Fruit fly (Drosophila melanogaster) whole organism, embryonic: Measurements from ENCODE around the gene CG11294.

Source experiments
- Ada2b ChIP-seq: fragments of 200-800 bp; sonication (Bioruptor generic); IDR thresholded peaks from 2 replicates; pipeline ENCODE4 v1.3.6; 2022; ENCODE audit warnings: missing biosample characterization, missing genetic modification characterization
- B-H2 ChIP-seq: fragments of 200-800 bp; sonication (Bioruptor generic); optimal IDR thresholded peaks from 2 replicates; lab custom pipeline; 2018; ENCODE audit warnings: missing biosample characterization, mild to moderate bottlenecking, missing genetic modification characterization
- Bgb ChIP-seq: fragments of 200-800 bp; sonication (Bioruptor generic); IDR thresholded peaks from 2 replicates; pipeline ENCODE4 v1.3.6; 2022; ENCODE audit warnings: missing biosample characterization, missing genetic modification characterization; ENCODE audit not compliant: partially characterized antibody
- CG10267 ChIP-seq: fragments of 200-800 bp; sonication (Bioruptor generic); optimal IDR thresholded peaks from 2 replicates; lab custom pipeline; 2018; ENCODE audit warnings: missing biosample characterization, mild to moderate bottlenecking, missing genetic modification characterization, moderate library complexity
- CG10565 ChIP-seq: fragments of 200-800 bp; sonication (Bioruptor generic); optimal IDR thresholded peaks from 3 replicates; lab custom pipeline; 2016; ENCODE audit warnings: missing biosample characterization, mild to moderate bottlenecking, missing genetic modification characterization
- CG10979 ChIP-seq: fragments of 200-800 bp; sonication (Bioruptor generic); optimal IDR thresholded peaks from 2 replicates; lab custom pipeline; 2018; ENCODE audit warnings: missing biosample characterization, mild to moderate bottlenecking, missing genetic modification characterization, moderate library complexity
- CG11085 ChIP-seq: fragments of 200-800 bp; sonication (Bioruptor generic); IDR thresholded peaks from 2 replicates; pipeline ENCODE4 v1.3.6; 2022; ENCODE audit warnings: missing biosample characterization, missing genetic modification characterization
- CG1233 ChIP-seq: fragments of 200-800 bp; sonication (Bioruptor generic); optimal IDR thresholded peaks from 4 replicates; lab custom pipeline; 2018; ENCODE audit warnings: missing biosample characterization, mild to moderate bottlenecking, missing genetic modification characterization
- CG14441 ChIP-seq: fragments of 200-800 bp; sonication (Bioruptor generic); IDR thresholded peaks from 2 replicates; pipeline ENCODE4 v1.3.6; 2022; ENCODE audit warnings: missing biosample characterization, missing genetic modification characterization
- CG14860 ChIP-seq: fragments of 200-800 bp; sonication (Bioruptor generic); IDR thresholded peaks from 3 replicates; pipeline ENCODE4 v1.3.6; 2022; ENCODE audit warnings: missing biosample characterization, missing genetic modification characterization; ENCODE audit not compliant: partially characterized antibody
- CG15479 ChIP-seq: fragments of 200-800 bp; sonication (Bioruptor generic); optimal IDR thresholded peaks from 3 replicates; lab custom pipeline; 2019; ENCODE audit warnings: missing biosample characterization, mild to moderate bottlenecking, missing genetic modification characterization, moderate library complexity
- CG17328 ChIP-seq: fragments of 200-800 bp; sonication (Bioruptor generic); IDR thresholded peaks from 2 replicates; pipeline ENCODE4 v1.3.6; 2022; ENCODE audit warnings: missing biosample characterization, missing genetic modification characterization
- CG17359 ChIP-seq: fragments of 200-800 bp; sonication (Bioruptor generic); optimal IDR thresholded peaks from 3 replicates; lab custom pipeline; 2018; ENCODE audit warnings: missing biosample characterization, mild to moderate bottlenecking, missing genetic modification characterization, moderate library complexity
- CG17385 ChIP-seq: fragments of 200-800 bp; sonication (Bioruptor generic); optimal IDR thresholded peaks from 3 replicates; lab custom pipeline; 2018; ENCODE audit warnings: missing biosample characterization, mild to moderate bottlenecking, missing genetic modification characterization
- CG17568 ChIP-seq: fragments of 200-800 bp; sonication (Bioruptor generic); optimal IDR thresholded peaks from 2 replicates; lab custom pipeline; 2018; ENCODE audit warnings: missing biosample characterization, mild to moderate bottlenecking, missing genetic modification characterization, moderate library complexity
- CG1832 ChIP-seq: fragments of 200-800 bp; sonication (Bioruptor generic); optimal IDR thresholded peaks from 2 replicates; lab custom pipeline; 2017; ENCODE audit warnings: missing biosample characterization, mild to moderate bottlenecking, missing genetic modification characterization, inconsistent platforms
- CG18619 ChIP-seq: fragments of 200-800 bp; sonication (Bioruptor generic); optimal IDR thresholded peaks from 3 replicates; lab custom pipeline; 2017; ENCODE audit warnings: missing biosample characterization, mild to moderate bottlenecking, missing genetic modification characterization
- CG2678 ChIP-seq: fragments of 200-800 bp; sonication (Bioruptor generic); optimal IDR thresholded peaks from 3 replicates; lab custom pipeline; 2019; ENCODE audit warnings: missing biosample characterization, mild to moderate bottlenecking, missing genetic modification characterization, moderate library complexity
- CG3065 ChIP-seq: fragments of 200-800 bp; sonication (Bioruptor generic); optimal IDR thresholded peaks from 2 replicates; lab custom pipeline; 2016; ENCODE audit warnings: missing biosample characterization, missing genetic modification characterization
- CG31441 ChIP-seq: fragments of 200-800 bp; sonication (Bioruptor generic); IDR thresholded peaks from 2 replicates; pipeline ENCODE4 v1.3.6; 2022; ENCODE audit warnings: missing biosample characterization, missing genetic modification characterization
- CG34376 ChIP-seq: fragments of 200-800 bp; sonication (Bioruptor generic); optimal IDR thresholded peaks from 2 replicates; lab custom pipeline; 2018; ENCODE audit warnings: missing biosample characterization, mild to moderate bottlenecking, missing genetic modification characterization
- CG3838 ChIP-seq: fragments of 200-800 bp; sonication (Bioruptor generic); optimal IDR thresholded peaks from 3 replicates; lab custom pipeline; 2016; ENCODE audit warnings: missing biosample characterization, missing genetic modification characterization
- CG3995 ChIP-seq: fragments of 200-800 bp; sonication (Bioruptor generic); optimal IDR thresholded peaks from 3 replicates; lab custom pipeline; 2016; ENCODE audit warnings: missing biosample characterization, missing genetic modification characterization
- CG4820 ChIP-seq: fragments of 200-800 bp; sonication (Bioruptor generic); optimal IDR thresholded peaks from 3 replicates; lab custom pipeline; 2016; ENCODE audit warnings: missing biosample characterization, missing genetic modification characterization
- CG6654 ChIP-seq: fragments of 200-800 bp; sonication (Bioruptor generic); optimal IDR thresholded peaks from 2 replicates; lab custom pipeline; 2017; ENCODE audit warnings: missing biosample characterization, mild to moderate bottlenecking, missing genetic modification characterization
- CG6683 ChIP-seq: fragments of 200-800 bp; sonication (Bioruptor generic); optimal IDR thresholded peaks from 2 replicates; lab custom pipeline; 2017; ENCODE audit warnings: missing biosample characterization, mild to moderate bottlenecking, missing genetic modification characterization, missing genetic modification reagents
- CG8290 ChIP-seq, 3 experiments: fragments of 200-800 bp; sonication (Bioruptor generic); optimal IDR thresholded peaks; 2 replicates each; lab custom pipeline; 2016 to 2019; ENCODE audit warnings: missing biosample characterization in 3 of 3, missing genetic modification characterization in 3 of 3, mild to moderate bottlenecking in 2 of 3, moderate library complexity in 1 of 3
- CG8388 ChIP-seq: fragments of 200-800 bp; sonication (Bioruptor generic); optimal IDR thresholded peaks from 2 replicates; lab custom pipeline; 2019; ENCODE audit warnings: missing biosample characterization, mild to moderate bottlenecking, missing genetic modification characterization, moderate library complexity
- CG8765 ChIP-seq: fragments of 200-800 bp; sonication (Bioruptor generic); IDR thresholded peaks from 2 replicates; pipeline ENCODE4 v1.3.6; 2022; ENCODE audit warnings: missing biosample characterization, missing genetic modification characterization
- Camta ChIP-seq: fragments of 200-800 bp; sonication (Bioruptor generic); optimal IDR thresholded peaks from 2 replicates; lab custom pipeline; 2016; ENCODE audit warnings: missing biosample characterization, missing genetic modification characterization
- Dll ChIP-seq: fragments of 200-800 bp; sonication (Bioruptor generic); IDR thresholded peaks from 4 replicates; pipeline ENCODE4 v1.3.6; 2022; ENCODE audit warnings: missing biosample characterization, missing genetic modification characterization; ENCODE audit not compliant: partially characterized antibody
- Fer1 ChIP-seq: fragments of 200-800 bp; sonication (Bioruptor generic); optimal IDR thresholded peaks from 2 replicates; lab custom pipeline; 2017; ENCODE audit warnings: missing biosample characterization, mild to moderate bottlenecking, missing genetic modification characterization
- Fer3 ChIP-seq: fragments of 200-800 bp; sonication (Bioruptor generic); optimal IDR thresholded peaks from 2 replicates; lab custom pipeline; 2018; ENCODE audit warnings: missing biosample characterization, mild to moderate bottlenecking, missing genetic modification characterization, moderate library complexity
- Lim3 ChIP-seq: fragments of 200-800 bp; sonication (Bioruptor generic); IDR thresholded peaks from 2 replicates; pipeline ENCODE4 v1.3.6; 2022; ENCODE audit warnings: missing biosample characterization, missing genetic modification characterization
- NC2α ChIP-seq: fragments of 200-800 bp; sonication (Bioruptor generic); optimal IDR thresholded peaks from 2 replicates; lab custom pipeline; 2016; ENCODE audit warnings: missing biosample characterization, missing genetic modification characterization
- Neu2 ChIP-seq: fragments of 200-800 bp; sonication (Bioruptor generic); optimal IDR thresholded peaks from 3 replicates; lab custom pipeline; 2016; ENCODE audit warnings: missing biosample characterization, missing genetic modification characterization, borderline replicate concordance
- PHDP ChIP-seq: fragments of 200-800 bp; sonication (Bioruptor generic); optimal IDR thresholded peaks from 3 replicates; lab custom pipeline; 2018; ENCODE audit warnings: missing biosample characterization, mild to moderate bottlenecking, missing genetic modification characterization, moderate library complexity
- Rx ChIP-seq: fragments of 200-800 bp; sonication (Bioruptor generic); IDR thresholded peaks from 2 replicates; pipeline ENCODE4 v1.3.6; 2022; ENCODE audit warnings: missing biosample characterization, missing genetic modification characterization
- Sin3A ChIP-seq: fragments of >200 bp; optimal IDR thresholded peaks from 2 replicates; lab custom pipeline; 2018
- Sox102F ChIP-seq: fragments of 200-800 bp; sonication (Bioruptor generic); optimal IDR thresholded peaks from 2 replicates; lab custom pipeline; 2018; ENCODE audit warnings: missing biosample characterization, mild to moderate bottlenecking, missing genetic modification characterization, moderate library complexity
- Ssrp ChIP-seq: fragments of 200-800 bp; sonication (Bioruptor generic); optimal IDR thresholded peaks from 2 replicates; lab custom pipeline; 2018; ENCODE audit warnings: missing biosample characterization, mild to moderate bottlenecking, missing genetic modification characterization, moderate library complexity
- ap ChIP-seq: fragments of 200-800 bp; sonication (Bioruptor generic); IDR thresholded peaks from 2 replicates; pipeline ENCODE4 v1.3.6; 2022; ENCODE audit warnings: missing biosample characterization, missing genetic modification characterization
- crol ChIP-seq: fragments of 200-800 bp; sonication (Bioruptor generic); IDR thresholded peaks from 2 replicates; pipeline ENCODE4 v1.3.6; 2022; ENCODE audit warnings: missing biosample characterization, missing genetic modification characterization
- ftz-f1 ChIP-seq: fragments of 200-800 bp; sonication (Bioruptor generic); optimal IDR thresholded peaks from 2 replicates; lab custom pipeline; 2016; ENCODE audit warnings: missing biosample characterization, missing genetic modification characterization
- gsb ChIP-seq: fragments of 200-800 bp; sonication (Bioruptor generic); IDR thresholded peaks from 2 replicates; pipeline ENCODE4 v1.3.6; 2022; ENCODE audit warnings: missing biosample characterization, missing genetic modification characterization
- gsb-n ChIP-seq: fragments of 200-800 bp; sonication (Bioruptor generic); optimal IDR thresholded peaks from 3 replicates; lab custom pipeline; 2018; ENCODE audit warnings: missing biosample characterization, mild to moderate bottlenecking, missing genetic modification characterization
- hbn ChIP-seq: fragments of 200-800 bp; sonication (Bioruptor generic); IDR thresholded peaks from 2 replicates; pipeline ENCODE4 v1.3.6; 2022; ENCODE audit warnings: missing biosample characterization, missing genetic modification characterization; ENCODE audit not compliant: partially characterized antibody
- lab ChIP-seq: fragments of 200-800 bp; sonication (Bioruptor generic); optimal IDR thresholded peaks from 3 replicates; lab custom pipeline; 2017; ENCODE audit warnings: missing biosample characterization, missing genetic modification characterization, mild to moderate bottlenecking, moderate library complexity, missing genetic modification reagents
- odd ChIP-seq: fragments of 200-800 bp; sonication (Bioruptor generic); optimal IDR thresholded peaks from 2 replicates; lab custom pipeline; 2017; ENCODE audit warnings: missing biosample characterization, mild to moderate bottlenecking, missing genetic modification characterization
- yki ChIP-seq: fragments of >200 bp; optimal IDR thresholded peaks from 3 replicates; lab custom pipeline; 2018
- zfh2 ChIP-seq: fragments of 200-800 bp; sonication (Bioruptor generic); optimal IDR thresholded peaks from 2 replicates; lab custom pipeline; 2016; ENCODE audit warnings: missing biosample characterization, missing genetic modification characterization

Gene CG11294

DNA sequence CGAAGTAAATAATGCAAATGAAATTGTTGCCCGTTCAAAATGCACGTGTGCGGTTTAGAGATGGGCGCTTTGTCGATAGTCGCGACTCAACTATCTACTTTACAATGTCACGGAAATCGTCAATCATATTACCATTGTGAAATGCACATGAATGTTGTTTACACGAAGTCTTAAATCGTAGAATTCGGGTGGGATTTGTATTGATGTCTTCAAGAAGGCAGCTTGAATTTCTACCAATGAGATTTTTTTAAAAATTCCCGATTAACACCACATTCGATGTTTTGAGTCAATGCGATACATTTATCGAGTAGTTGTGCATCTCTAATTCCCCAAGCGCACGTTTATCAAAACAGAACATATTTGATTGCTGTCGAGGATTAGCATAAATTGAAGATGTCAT lies 26.8 kb upstream of the CG11294 start, which contains the start of gene CG1789 (continued):
- TF ChIP-seq CG6654 (GFP tag; lab: Kevin White, UChicago): no peak
- peak; percentile 98 for TF ChIP-seq Dll (GFP tag; lab: Robert Waterston, UW)
- no peak for TF ChIP-seq B-H2 (GFP tag; lab: Kevin White, UChicago)
- TF ChIP-seq Neu2 (GFP tag; lab: Kevin White, UChicago): no peak
- TF ChIP-seq CG10979 (tag; lab: Kevin White, UChicago): no peak
- peak; percentile 95 for TF ChIP-seq CG3995 (GFP tag; lab: Kevin White, UChicago)
- TF ChIP-seq PHDP (tag; lab: Kevin White, UChicago): peak; percentile 3
- peak; percentile 85 for TF ChIP-seq Sin3A
- TF ChIP-seq ap (GFP tag; lab: Robert Waterston, UW): no peak
- TF ChIP-seq CG17568: no peak
- TF ChIP-seq Ssrp: no peak
- TF ChIP-seq Camta (GFP tag; lab: Kevin White, UChicago): peak; percentile 13
- TF ChIP-seq gsb (GFP tag; lab: Robert Waterston, UW): no peak
- TF ChIP-seq odd (GFP tag; lab: Kevin White, UChicago): no peak
- no peak for TF ChIP-seq CG3838 (GFP tag; lab: Kevin White, UChicago)
- no peak for TF ChIP-seq CG15479 (GFP tag; lab: Kevin White, UChicago)
- TF ChIP-seq ftz-f1: no peak
- no peak for TF ChIP-seq CG31441
- TF ChIP-seq Bgb (GFP tag; lab: Robert Waterston, UW): peak; percentile 88
- TF ChIP-seq CG6683 (GFP tag; lab: Kevin White, UChicago): no peak
- TF ChIP-seq CG4820: no peak
- no peak for TF ChIP-seq CG1832 (GFP tag; lab: Kevin White, UChicago)
- no peak for TF ChIP-seq Ada2b (GFP tag; lab: Robert Waterston, UW)
- peak; percentile 49 for TF ChIP-seq CG2678 (tag; lab: Kevin White, UChicago)
- TF ChIP-seq zfh2 (GFP tag; lab: Kevin White, UChicago): peak; percentile 10
- TF ChIP-seq CG17359 (tag; lab: Kevin White, UChicago): no peak
- TF ChIP-seq crol (GFP tag; lab: Robert Waterston, UW): no peak
- peak; percentile 50 for TF ChIP-seq CG34376 (GFP tag; lab: Kevin White, UChicago)
- TF ChIP-seq CG18619 (GFP tag; lab: Kevin White, UChicago): no peak
- no peak for TF ChIP-seq CG3065 (GFP tag; lab: Kevin White, UChicago)
- no peak for TF ChIP-seq CG14441 (GFP tag; lab: Robert Waterston, UW)
- peak; percentile 49 for TF ChIP-seq CG10267
- TF ChIP-seq Rx (GFP tag; lab: Robert Waterston, UW): no peak
- TF ChIP-seq Fer1 (GFP tag; lab: Kevin White, UChicago): no peak
- no peak for TF ChIP-seq CG8388 (GFP tag; lab: Kevin White, UChicago)
- TF ChIP-seq Fer3 (tag; lab: Kevin White, UChicago): no peak
- TF ChIP-seq gsb-n: no peak
- TF ChIP-seq CG10565 (GFP tag; lab: Kevin White, UChicago): no peak
- no peak for TF ChIP-seq CG11085
- no peak for TF ChIP-seq lab (GFP tag; lab: Kevin White, UChicago)
- peak; percentile 92 for TF ChIP-seq hbn (GFP tag; lab: Robert Waterston, UW)
- no peak for TF ChIP-seq NC2α (GFP tag; lab: Kevin White, UChicago)
- no peak for TF ChIP-seq Lim3 (GFP tag; lab: Robert Waterston, UW)
- TF ChIP-seq CG1233 (GFP tag; lab: Kevin White, UChicago): no peak
- peak; percentile 89 for TF ChIP-seq CG14860
- no peak for TF ChIP-seq CG17385 (GFP tag; lab: Kevin White, UChicago)
- no peak for TF ChIP-seq Sox102F (GFP tag; lab: Kevin White, UChicago)
- no peak for TF ChIP-seq CG8765 (GFP tag; lab: Robert Waterston, UW)
- no peak for TF ChIP-seq CG8290 (GFP tag; optimal IDR thresholded peaks at IDR 0.05; lab: Kevin White, UChicago)
- no peak for TF ChIP-seq CG8290 (tag; optimal IDR thresholded peaks at IDR 0.05; lab: Kevin White, UChicago)
- TF ChIP-seq CG17328 (GFP tag; lab: Robert Waterston, UW): no peak
- TF ChIP-seq yki (lab: Kevin White, UChicago): no peak
